Fruit fly (Drosophila melanogaster) Kc167 (cell line): ENCODE data around the gene Sumo.

Experiments used
- Myc ChIP-seq: fragments of >200 bp; optimal IDR thresholded peaks from 2 replicates; lab custom pipeline; 2017; ENCODE audit warnings: missing external identifiers
- Sin3A ChIP-seq: fragments of >200 bp; optimal IDR thresholded peaks from 2 replicates; lab custom pipeline; 2018; ENCODE audit warnings: missing external identifiers
- h ChIP-seq: fragments of >200 bp; optimal IDR thresholded peaks from 3 replicates; lab custom pipeline; 2018; ENCODE audit warnings: missing external identifiers
- insv ChIP-seq: fragments of >200 bp; optimal IDR thresholded peaks from 3 replicates; lab custom pipeline; 2018; ENCODE audit warnings: missing external identifiers
- psq ChIP-seq: fragments of >200 bp; optimal IDR thresholded peaks from 2 replicates; lab custom pipeline; 2017; ENCODE audit warnings: missing external identifiers
- ttk ChIP-seq: sonication (Bioruptor generic); optimal IDR thresholded peaks from 2 replicates; lab custom pipeline; 2017; ENCODE audit warnings: missing external identifiers

Sumo gene

dm6 chr2L:6967422-6968012 is at the start of gene Sumo:
Gene Sumo, minus strand, starts transcription at chr2L:6967644.
- no peak for TF ChIP-seq h (lab: Kevin White, UChicago)
- TF ChIP-seq insv (lab: Kevin White, UChicago): no peak
- no peak for TF ChIP-seq Sin3A
- no peak for TF ChIP-seq ttk (lab: Kevin White, UChicago)
- TF ChIP-seq psq: no peak

dm6 chr2L:7013157-7013556 is 45.7 kb upstream of the Sumo start, which contains the start of gene CG43322:
Gene CG43322, plus strand, starts transcription at chr2L:7013396.
- TF ChIP-seq psq (no peak), insv (lab: Kevin White, UChicago) (no peak)

- TF ChIP-seq Sin3A: no peak
- no peak for TF ChIP-seq h (lab: Kevin White, UChicago)
- no peak for TF ChIP-seq psq
- no peak for TF ChIP-seq ttk (lab: Kevin White, UChicago)
- no peak for TF ChIP-seq Myc (lab: Kevin White, UChicago)
- no peak for TF ChIP-seq insv (lab: Kevin White, UChicago)
Measured at dm6 chr2L:7011962-7012361, 44.5 kb upstream of the Sumo start, which contains the start of gene CG43321. Gene CG43321, plus strand, starts transcription at chr2L:7012262.

dm6 chr2L:7010513-7010912 is 43.1 kb upstream of the Sumo start:
- TF ChIP-seq Sin3A: no peak
- TF ChIP-seq psq: no peak
- TF ChIP-seq ttk (lab: Kevin White, UChicago): no peak
- no peak for TF ChIP-seq insv (lab: Kevin White, UChicago)
- TF ChIP-seq h (lab: Kevin White, UChicago): no peak
- no peak for TF ChIP-seq Myc (lab: Kevin White, UChicago)

- TF ChIP-seq psq (no peak), insv (lab: Kevin White, UChicago) (no peak), ttk (lab: Kevin White, UChicago) (no peak), Myc (lab: Kevin White, UChicago) (no peak), h (lab: Kevin White, UChicago) (no peak), Sin3A (no peak)
Measured at dm6 chr2L:7009807-7010470, 42.5 kb upstream of the Sumo start, which contains the start of gene uif. Gene uif, minus strand, starts transcription at chr2L:7010359.

dm6 chr2L:7007564-7007963 is 40.1 kb upstream of the Sumo start:
- no peak for TF ChIP-seq h (lab: Kevin White, UChicago)
- no peak for TF ChIP-seq insv (lab: Kevin White, UChicago)
- no peak for TF ChIP-seq psq
- TF ChIP-seq Myc (lab: Kevin White, UChicago): no peak
- TF ChIP-seq ttk (lab: Kevin White, UChicago): no peak
- TF ChIP-seq Sin3A: no peak

dm6 chr2L:7005489-7005888 is 38.0 kb upstream of the Sumo start:
- no peak for TF ChIP-seq h (lab: Kevin White, UChicago)
- TF ChIP-seq Myc (lab: Kevin White, UChicago): no peak
- no peak for TF ChIP-seq insv (lab: Kevin White, UChicago)
- TF ChIP-seq Sin3A: no peak
- TF ChIP-seq ttk (lab: Kevin White, UChicago): no peak
- no peak for TF ChIP-seq psq

dm6 chr2L:7004304-7004703 is 36.9 kb upstream of the Sumo start:
- TF ChIP-seq psq (no peak), insv (lab: Kevin White, UChicago) (no peak), Sin3A (no peak), ttk (lab: Kevin White, UChicago) (no peak)

- TF ChIP-seq h (lab: Kevin White, UChicago) (no peak), psq (no peak), insv (lab: Kevin White, UChicago) (no peak), ttk (lab: Kevin White, UChicago) (no peak)
Measured at dm6 chr2L:6998736-6999135, 31.3 kb upstream of the Sumo start.

- no peak for TF ChIP-seq psq
- no peak for TF ChIP-seq insv (lab: Kevin White, UChicago)
- TF ChIP-seq Myc (lab: Kevin White, UChicago): no peak
- TF ChIP-seq Sin3A: no peak
- TF ChIP-seq ttk (lab: Kevin White, UChicago): no peak
- TF ChIP-seq h (lab: Kevin White, UChicago): no peak
Measured at dm6 chr2L:6991085-6991484, 23.6 kb upstream of the Sumo start.

- TF ChIP-seq h (lab: Kevin White, UChicago) (no peak), insv (lab: Kevin White, UChicago) (no peak), psq (no peak), Sin3A (no peak), ttk (lab: Kevin White, UChicago) (no peak), Myc (lab: Kevin White, UChicago) (no peak)
Measured at dm6 chr2L:6971597-6972036, 4.2 kb upstream of the Sumo start, which contains the start of gene snRNP-U1-70K. Gene snRNP-U1-70K, minus strand, starts transcription at chr2L:6971737.

- no peak for TF ChIP-seq psq
- no peak for TF ChIP-seq Sin3A
- peak; percentile 93 for TF ChIP-seq ttk (lab: Kevin White, UChicago)
- TF ChIP-seq h (lab: Kevin White, UChicago): no peak
Measured at dm6 chr2L:6970813-6971212, 3.4 kb upstream of the Sumo start.
